Worm (Caenorhabditis elegans) whole organism, late embryonic: Measurements from ENCODE around the gene mpz-3.

Source experiments
- Y22D7AL.16 ChIP-seq: sonication (generic microtip); optimal IDR thresholded peaks from 2 replicates; lab custom pipeline; 2016; ENCODE audit warnings: missing genetic modification characterization, missing compliant biosample characterization
- ceh-45 ChIP-seq: fragments of 200-800 bp; sonication (Bioruptor generic); IDR thresholded peaks from 2 replicates; pipeline ENCODE4 v1.3.6; 2022; ENCODE audit warnings: missing genetic modification reagents, missing genetic modification characterization, missing compliant biosample characterization
- dve-1 ChIP-seq: sonication (generic microtip); optimal IDR thresholded peaks from 2 replicates; lab custom pipeline; 2017; ENCODE audit warnings: antibody characterized with exemption, mild to moderate bottlenecking, missing genetic modification characterization, missing compliant biosample characterization
- sdc-2 ChIP-seq: sonication (generic microtip); optimal IDR thresholded peaks from 2 replicates; lab custom pipeline; 2016; ENCODE audit warnings: missing genotype, missing genetic modification characterization, missing compliant biosample characterization
- ttx-3 ChIP-seq: sonication (generic microtip); optimal IDR thresholded peaks from 2 replicates; lab custom pipeline; 2016; ENCODE audit warnings: missing genetic modification reagents, missing genetic modification characterization, missing compliant biosample characterization

- TF ChIP-seq ceh-45 (GFP tag; lab: Robert Waterston, UW) (no peak), Y22D7AL.16 (tag; lab: Kevin White, UChicago) (no peak), sdc-2 (tag; lab: Kevin White, UChicago) (no peak), dve-1 (tag; lab: Kevin White, UChicago) (no peak), ttx-3 (tag; lab: Kevin White, UChicago) (no peak)
Measured at ce11 chrII:6523940-6524339, 41.3 kb downstream of the mpz-3 start.
